Fruit fly (Drosophila melanogaster) whole organism, adult: ENCODE measurements around the gene Est-6.
A peak's percentile ranks its signal among the peaks of the same experiment; 100 is the strongest.

Source experiments
- CG11617 ChIP-seq: fragments of 200-800 bp; sonication (Bioruptor generic); optimal IDR thresholded peaks from 2 replicates; lab custom pipeline; 2017; ENCODE audit warnings: mild to moderate bottlenecking, missing biosample characterization, missing genetic modification reagents, missing genetic modification characterization
- CG12768 ChIP-seq: fragments of 200-800 bp; sonication (Bioruptor generic); optimal IDR thresholded peaks from 2 replicates; lab custom pipeline; 2017; ENCODE audit warnings: missing biosample characterization, missing genetic modification characterization, mild to moderate bottlenecking, moderate library complexity, missing genetic modification reagents
- CG14711 ChIP-seq: fragments of 200-800 bp; sonication (Bioruptor generic); optimal IDR thresholded peaks from 2 replicates; lab custom pipeline; 2018; ENCODE audit warnings: missing biosample characterization, mild to moderate bottlenecking, missing genetic modification characterization, moderate library complexity
- CG1620 ChIP-seq: fragments of 200-800 bp; sonication (Bioruptor generic); optimal IDR thresholded peaks from 2 replicates; lab custom pipeline; 2016; ENCODE audit warnings: missing biosample characterization, missing genetic modification characterization
- CG33017 ChIP-seq: fragments of 200-800 bp; sonication (Bioruptor generic); optimal IDR thresholded peaks from 2 replicates; lab custom pipeline; 2018; ENCODE audit warnings: missing biosample characterization, mild to moderate bottlenecking, missing genetic modification characterization, moderate library complexity
- CG5204 ChIP-seq: fragments of 200-800 bp; sonication (Bioruptor generic); optimal IDR thresholded peaks from 2 replicates; lab custom pipeline; 2016; ENCODE audit warnings: missing biosample characterization, missing genetic modification characterization
- CG7045 ChIP-seq: fragments of 200-800 bp; sonication (Bioruptor generic); optimal IDR thresholded peaks from 2 replicates; lab custom pipeline; 2017; ENCODE audit warnings: missing biosample characterization, mild to moderate bottlenecking, missing genetic modification characterization
- CG7101 ChIP-seq: fragments of 200-800 bp; sonication (Bioruptor generic); optimal IDR thresholded peaks from 2 replicates; lab custom pipeline; 2018; ENCODE audit warnings: missing biosample characterization, mild to moderate bottlenecking, missing genetic modification characterization, moderate library complexity
- Clk ChIP-seq: fragments of 200-800 bp; sonication (Bioruptor generic); optimal IDR thresholded peaks from 2 replicates; lab custom pipeline; 2017; ENCODE audit warnings: missing biosample characterization, missing genetic modification characterization
- Crg-1 ChIP-seq: fragments of 200-800 bp; sonication (Bioruptor generic); optimal IDR thresholded peaks from 2 replicates; lab custom pipeline; 2016; ENCODE audit warnings: missing biosample characterization, missing genetic modification characterization
- Hr96 ChIP-seq: fragments of 200-800 bp; sonication (Bioruptor generic); optimal IDR thresholded peaks from 2 replicates; lab custom pipeline; 2016; ENCODE audit warnings: missing biosample characterization, missing genetic modification characterization
- Mnt ChIP-seq: fragments of 200-800 bp; sonication (Bioruptor generic); optimal IDR thresholded peaks from 2 replicates; lab custom pipeline; 2016; ENCODE audit warnings: missing biosample characterization, mild to moderate bottlenecking, missing genetic modification characterization
- bab1 ChIP-seq: fragments of 200-800 bp; sonication (Bioruptor generic); optimal IDR thresholded peaks from 3 replicates; lab custom pipeline; 2019; ENCODE audit warnings: missing biosample characterization, mild to moderate bottlenecking, missing genetic modification characterization, moderate library complexity
- cic ChIP-seq: fragments of 200-800 bp; sonication (Bioruptor generic); optimal IDR thresholded peaks from 2 replicates; lab custom pipeline; 2017; ENCODE audit warnings: missing biosample characterization, mild to moderate bottlenecking, missing genetic modification characterization, moderate library complexity
- cnc ChIP-seq, 2 experiments: fragments of >200 bp; optimal IDR thresholded peaks; 2 replicates each; lab custom pipeline; 2017
- kay ChIP-seq: fragments of 200-800 bp; sonication (Bioruptor generic); peaks from one replicate; lab custom pipeline; 2016; ENCODE audit warnings: missing biosample characterization, missing genetic modification characterization, borderline replicate concordance
- ovo ChIP-seq: fragments of 200-800 bp; sonication (Bioruptor generic); optimal IDR thresholded peaks from 2 replicates; lab custom pipeline; 2016; ENCODE audit warnings: missing biosample characterization, missing genetic modification characterization
- pad ChIP-seq: fragments of 200-800 bp; sonication (Bioruptor generic); optimal IDR thresholded peaks from 3 replicates; lab custom pipeline; 2017; ENCODE audit warnings: missing biosample characterization, missing genetic modification characterization, mild to moderate bottlenecking, moderate library complexity, missing genetic modification reagents
- tj ChIP-seq: fragments of 200-800 bp; sonication (Bioruptor generic); optimal IDR thresholded peaks from 3 replicates; lab custom pipeline; 2017; ENCODE audit warnings: missing biosample characterization, mild to moderate bottlenecking, missing genetic modification characterization, moderate library complexity
- toe ChIP-seq: fragments of 200-800 bp; sonication (Bioruptor generic); optimal IDR thresholded peaks from 2 replicates; lab custom pipeline; 2016; ENCODE audit warnings: missing biosample characterization, missing genetic modification characterization

Est-6 gene

dm6 chr3L:12188518-12188917 is at the start of gene Est-6:
Est-6 (plus strand) TSS chr3L:12188818.
- TF ChIP-seq ovo (GFP tag; lab: Kevin White, UChicago) (no peak), kay (GFP tag; lab: Kevin White, UChicago) (peak; percentile 14)

- TF ChIP-seq Crg-1 = peak; percentile 12
- TF ChIP-seq Mnt (GFP tag; lab: Kevin White, UChicago) = no peak
- TF ChIP-seq CG7101 (tag; lab: Kevin White, UChicago) = peak; percentile 29
- TF ChIP-seq CG1620 (GFP tag; lab: Kevin White, UChicago) = peak; percentile 26
- TF ChIP-seq CG12768 (GFP tag; lab: Kevin White, UChicago) = no peak
- TF ChIP-seq pad = peak; percentile 7
- no peak for TF ChIP-seq Hr96
- TF ChIP-seq cic = no peak
- TF ChIP-seq CG11617 (GFP tag; lab: Kevin White, UChicago) = peak; percentile 19
- TF ChIP-seq cnc (optimal IDR thresholded peaks at IDR 0.05; lab: Kevin White, UChicago) = no peak
- TF ChIP-seq ovo (GFP tag; lab: Kevin White, UChicago) = no peak
- no peak for TF ChIP-seq tj (GFP tag; lab: Kevin White, UChicago)
- TF ChIP-seq bab1 (GFP tag; lab: Kevin White, UChicago) = no peak
- TF ChIP-seq kay (GFP tag; lab: Kevin White, UChicago) = no peak
- no peak for TF ChIP-seq Clk (GFP tag; lab: Kevin White, UChicago)
- no peak for TF ChIP-seq toe
- peak; percentile 35 for TF ChIP-seq CG14711
- TF ChIP-seq CG5204 = no peak
- TF ChIP-seq CG33017 (tag; lab: Kevin White, UChicago) = peak; percentile 33
- TF ChIP-seq CG7045 = peak; percentile 49
Observed at dm6 chr3L:12139232-12139698, 49.4 kb upstream of the Est-6 start.

- TF ChIP-seq Crg-1 = no peak
- TF ChIP-seq pad = no peak
- TF ChIP-seq Mnt (GFP tag; lab: Kevin White, UChicago) = no peak
- no peak for TF ChIP-seq CG11617 (GFP tag; lab: Kevin White, UChicago)
- TF ChIP-seq CG12768 (GFP tag; lab: Kevin White, UChicago) = no peak
- TF ChIP-seq CG7101 (tag; lab: Kevin White, UChicago) = no peak
- TF ChIP-seq Hr96 = no peak
- no peak for TF ChIP-seq tj (GFP tag; lab: Kevin White, UChicago)
- no peak for TF ChIP-seq bab1 (GFP tag; lab: Kevin White, UChicago)
- no peak for TF ChIP-seq ovo (GFP tag; lab: Kevin White, UChicago)
Observed at dm6 chr3L:12145709-12146694, 42.6 kb upstream of the Est-6 start, which contains the start of the genes eIF3l and Nrx-IV. eIF3l (minus strand) TSS chr3L:12146097. Nrx-IV (plus strand) TSS chr3L:12146519.

- TF ChIP-seq kay (GFP tag; lab: Kevin White, UChicago) (no peak), Mnt (GFP tag; lab: Kevin White, UChicago) (peak; percentile 30), ovo (GFP tag; lab: Kevin White, UChicago) (peak; percentile 48)
Observed at dm6 chr3L:12146970-12147369, 41.6 kb upstream of the Est-6 start.

dm6 chr3L:12149024-12149423 is 39.6 kb upstream of the Est-6 start, which contains the start of gene CG32099:
CG32099 (plus strand) TSS chr3L:12149273.
- TF ChIP-seq CG14711 (peak; percentile 13), CG5204 (no peak)

- TF ChIP-seq CG5204 (no peak), CG14711 (no peak), Mnt (GFP tag; lab: Kevin White, UChicago) (no peak), CG11617 (GFP tag; lab: Kevin White, UChicago) (no peak), kay (GFP tag; lab: Kevin White, UChicago) (no peak), ovo (GFP tag; lab: Kevin White, UChicago) (no peak), toe (no peak), pad (no peak), cnc (optimal IDR thresholded peaks at IDR 0.05; lab: Kevin White, UChicago) (no peak), Clk (GFP tag; lab: Kevin White, UChicago) (no peak), CG1620 (GFP tag; lab: Kevin White, UChicago) (no peak), Hr96 (no peak), CG33017 (tag; lab: Kevin White, UChicago) (no peak), tj (GFP tag; lab: Kevin White, UChicago) (no peak), CG12768 (GFP tag; lab: Kevin White, UChicago) (no peak), cic (no peak)
Observed at dm6 chr3L:12162156-12162682, 26.4 kb upstream of the Est-6 start.

- no peak for TF ChIP-seq CG12768 (GFP tag; lab: Kevin White, UChicago)
- TF ChIP-seq CG7045 = no peak
- no peak for TF ChIP-seq bab1 (GFP tag; lab: Kevin White, UChicago)
- TF ChIP-seq Crg-1 = no peak
- no peak for TF ChIP-seq CG7101 (tag; lab: Kevin White, UChicago)
- TF ChIP-seq cnc (optimal IDR thresholded peaks at IDR 0.05; lab: Kevin White, UChicago) = no peak
- no peak for TF ChIP-seq cic
- no peak for TF ChIP-seq Mnt (GFP tag; lab: Kevin White, UChicago)
- no peak for TF ChIP-seq ovo (GFP tag; lab: Kevin White, UChicago)
- no peak for TF ChIP-seq kay (GFP tag; lab: Kevin White, UChicago)
Observed at dm6 chr3L:12163082-12163481, 25.5 kb upstream of the Est-6 start.
